Fruit fly (Drosophila melanogaster) S2 (cell line): ENCODE measurements around the gene dec.

Source experiments
- CG8478 ChIP-seq: fragments of >200 bp; optimal IDR thresholded peaks from 2 replicates; lab custom pipeline; 2018
- CTCF ChIP-seq, 2 experiments: fragments of >200 bp; optimal IDR thresholded peaks; 2 replicates each; lab custom pipeline; 2018

DNA sequence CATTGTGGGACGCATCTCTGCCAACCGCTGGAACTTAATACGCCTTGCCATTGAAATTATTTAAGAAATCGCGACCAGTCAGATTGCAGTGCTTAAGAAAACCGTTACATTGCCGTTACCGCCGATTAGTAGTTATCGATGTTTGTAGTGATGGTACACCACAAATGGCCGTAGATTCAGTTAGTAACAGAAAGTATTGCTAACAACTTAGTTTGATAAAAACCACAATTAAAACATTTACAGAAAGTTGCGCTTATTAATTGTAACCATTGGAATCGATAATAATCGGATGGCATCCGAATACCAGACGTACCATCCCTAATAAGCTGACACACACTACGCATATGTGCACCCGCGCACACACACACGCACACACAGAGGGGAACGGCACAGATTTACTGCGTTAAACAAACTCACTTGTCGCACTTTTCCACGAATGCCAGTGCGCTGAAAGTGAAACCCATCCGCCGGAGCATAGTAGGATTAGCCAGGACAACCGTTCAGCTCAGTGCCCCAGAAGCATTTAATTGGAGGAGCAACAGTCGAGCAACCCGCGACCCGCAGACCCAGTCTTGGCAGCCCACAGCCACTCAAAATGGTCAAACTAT, 47.2 kb upstream of the dec start, which contains the start of the genes hdm and Ykt6:
- no peak for TF ChIP-seq CG8478 (lab: Kevin White, UChicago)
- peak in 1 of 2 experiments; percentile 2 for TF ChIP-seq CTCF (optimal IDR thresholded peaks at IDR 0.05; lab: Kevin White, UChicago)
